Fruit fly (Drosophila melanogaster) whole organism, embryonic: ENCODE results near the gene mRpL16.
A peak's percentile ranks its signal among the peaks of the same experiment; 100 is the strongest.

Experiments used
- Bdp1 ChIP-seq: fragments of 200-800 bp; sonication (Bioruptor generic); optimal IDR thresholded peaks from 3 replicates; lab custom pipeline; 2016; ENCODE audit warnings: missing biosample characterization, missing genetic modification characterization
- CG10209 ChIP-seq: fragments of 200-800 bp; sonication (Bioruptor generic); optimal IDR thresholded peaks from 3 replicates; lab custom pipeline; 2017; ENCODE audit warnings: missing biosample characterization, mild to moderate bottlenecking, missing genetic modification characterization, missing genetic modification reagents
- CG10274 ChIP-seq: fragments of 200-800 bp; sonication (Bioruptor generic); optimal IDR thresholded peaks from 3 replicates; lab custom pipeline; 2017; ENCODE audit warnings: missing biosample characterization, mild to moderate bottlenecking, missing genetic modification characterization
- CG10366 ChIP-seq: fragments of 200-800 bp; sonication (Bioruptor generic); IDR thresholded peaks from 2 replicates; pipeline ENCODE4 v1.3.6; 2022; ENCODE audit warnings: missing biosample characterization, missing genetic modification characterization
- CG11696 ChIP-seq: fragments of 200-800 bp; sonication (Bioruptor generic); IDR thresholded peaks from 2 replicates; pipeline ENCODE4 v1.3.6; 2022; ENCODE audit warnings: missing biosample characterization, missing genetic modification characterization
- CG12659 ChIP-seq: fragments of 200-800 bp; sonication (Bioruptor generic); optimal IDR thresholded peaks from 3 replicates; lab custom pipeline; 2017; ENCODE audit warnings: mild to moderate bottlenecking, missing biosample characterization, missing genetic modification reagents, missing genetic modification characterization
- CG12942 ChIP-seq: fragments of 200-800 bp; sonication (Bioruptor generic); optimal IDR thresholded peaks from 3 replicates; lab custom pipeline; 2016; ENCODE audit warnings: missing biosample characterization, missing genetic modification characterization
- CG13624 ChIP-seq: fragments of 200-800 bp; sonication (Bioruptor generic); optimal IDR thresholded peaks from 2 replicates; lab custom pipeline; 2016; ENCODE audit warnings: missing biosample characterization, missing genetic modification characterization
- CG1529 ChIP-seq: fragments of 200-800 bp; sonication (Bioruptor generic); optimal IDR thresholded peaks from 3 replicates; lab custom pipeline; 2018; ENCODE audit warnings: missing biosample characterization, missing genetic modification characterization
- CG15514 ChIP-seq: fragments of 200-800 bp; sonication (Bioruptor generic); optimal IDR thresholded peaks from 3 replicates; lab custom pipeline; 2017; ENCODE audit warnings: missing biosample characterization, missing genetic modification characterization, mild to moderate bottlenecking, moderate library complexity, missing genetic modification reagents
- CG15696 ChIP-seq: fragments of 200-800 bp; sonication (Bioruptor generic); optimal IDR thresholded peaks from 2 replicates; lab custom pipeline; 2019; ENCODE audit warnings: missing biosample characterization, mild to moderate bottlenecking, missing genetic modification characterization, moderate library complexity
- CG17385 ChIP-seq: fragments of 200-800 bp; sonication (Bioruptor generic); optimal IDR thresholded peaks from 3 replicates; lab custom pipeline; 2018; ENCODE audit warnings: missing biosample characterization, mild to moderate bottlenecking, missing genetic modification characterization
- CG17568 ChIP-seq: fragments of 200-800 bp; sonication (Bioruptor generic); optimal IDR thresholded peaks from 2 replicates; lab custom pipeline; 2018; ENCODE audit warnings: missing biosample characterization, mild to moderate bottlenecking, missing genetic modification characterization, moderate library complexity
- CG18599 ChIP-seq: fragments of 200-800 bp; sonication (Bioruptor generic); optimal IDR thresholded peaks from 3 replicates; lab custom pipeline; 2017; ENCODE audit warnings: missing biosample characterization, missing genetic modification characterization, mild to moderate bottlenecking, moderate library complexity, missing genetic modification reagents
- CG30403 ChIP-seq: fragments of 200-800 bp; sonication (Bioruptor generic); optimal IDR thresholded peaks from 3 replicates; lab custom pipeline; 2016; ENCODE audit warnings: missing biosample characterization, missing genetic modification characterization
- CG30431 ChIP-seq: fragments of 200-800 bp; sonication (Bioruptor generic); optimal IDR thresholded peaks from 2 replicates; lab custom pipeline; 2017; ENCODE audit warnings: missing biosample characterization, missing genetic modification characterization
- CG34422 ChIP-seq: fragments of 200-800 bp; sonication (Bioruptor generic); IDR thresholded peaks from 3 replicates; pipeline ENCODE4 v1.3.6; 2022; ENCODE audit warnings: missing biosample characterization, missing genetic modification characterization
- CG4854 ChIP-seq: fragments of 200-800 bp; sonication (Bioruptor generic); optimal IDR thresholded peaks from 2 replicates; lab custom pipeline; 2016; ENCODE audit warnings: missing biosample characterization, missing genetic modification characterization, inconsistent platforms
- CG6272 ChIP-seq: fragments of 200-800 bp; sonication (Bioruptor generic); IDR thresholded peaks from 2 replicates; pipeline ENCODE4 v1.3.6; 2022; ENCODE audit warnings: missing biosample characterization, missing genetic modification characterization
- CG9817 ChIP-seq: fragments of 200-800 bp; sonication (Bioruptor generic); optimal IDR thresholded peaks from 2 replicates; lab custom pipeline; 2018; ENCODE audit warnings: missing biosample characterization, mild to moderate bottlenecking, missing genetic modification characterization, moderate library complexity
- Dip2 ChIP-seq: fragments of 200-800 bp; sonication (Bioruptor generic); IDR thresholded peaks from 2 replicates; pipeline ENCODE4 v1.3.6; 2022; ENCODE audit warnings: missing biosample characterization, missing genetic modification characterization
- H15 ChIP-seq: fragments of 200-800 bp; sonication (Bioruptor generic); IDR thresholded peaks from 3 replicates; pipeline ENCODE4 v1.3.6; 2022; ENCODE audit warnings: missing biosample characterization, missing genetic modification characterization
- HLH3B ChIP-seq: fragments of 200-800 bp; sonication (Bioruptor generic); IDR thresholded peaks from 2 replicates; pipeline ENCODE4 v1.3.6; 2022; ENCODE audit warnings: missing biosample characterization, missing genetic modification characterization
- Hey ChIP-seq: fragments of 200-800 bp; sonication (Bioruptor generic); optimal IDR thresholded peaks from 3 replicates; lab custom pipeline; 2018; ENCODE audit warnings: missing biosample characterization, mild to moderate bottlenecking, missing genetic modification characterization
- HmgD ChIP-seq: fragments of 200-800 bp; sonication (Bioruptor generic); optimal IDR thresholded peaks from 3 replicates; lab custom pipeline; 2016; ENCODE audit warnings: missing biosample characterization, missing genetic modification characterization
- Lim3 ChIP-seq: fragments of 200-800 bp; sonication (Bioruptor generic); IDR thresholded peaks from 2 replicates; pipeline ENCODE4 v1.3.6; 2022; ENCODE audit warnings: missing biosample characterization, missing genetic modification characterization
- Meics ChIP-seq: fragments of 200-800 bp; sonication (Bioruptor generic); optimal IDR thresholded peaks from 2 replicates; lab custom pipeline; 2017; ENCODE audit warnings: missing biosample characterization, mild to moderate bottlenecking, missing genetic modification characterization
- Sin3A ChIP-seq: fragments of >200 bp; optimal IDR thresholded peaks from 2 replicates; lab custom pipeline; 2018
- Sry-β ChIP-seq: fragments of 200-800 bp; sonication (Bioruptor generic); optimal IDR thresholded peaks from 2 replicates; lab custom pipeline; 2018; ENCODE audit warnings: missing biosample characterization, mild to moderate bottlenecking, missing genetic modification characterization, moderate library complexity
- ap ChIP-seq: fragments of 200-800 bp; sonication (Bioruptor generic); IDR thresholded peaks from 2 replicates; pipeline ENCODE4 v1.3.6; 2022; ENCODE audit warnings: missing biosample characterization, missing genetic modification characterization
- bcd ChIP-seq: fragments of 200-800 bp; sonication (Bioruptor generic); optimal IDR thresholded peaks from 2 replicates; lab custom pipeline; 2017; ENCODE audit warnings: missing biosample characterization, mild to moderate bottlenecking, missing genetic modification characterization
- br ChIP-seq: fragments of >200 bp; optimal IDR thresholded peaks from 2 replicates; lab custom pipeline; 2017
- cad ChIP-seq: fragments of >200 bp; optimal IDR thresholded peaks from 2 replicates; lab custom pipeline; 2017; ENCODE audit warnings: missing biosample characterization, missing genetic modification characterization
- ci ChIP-seq: fragments of 200-800 bp; sonication (Bioruptor generic); IDR thresholded peaks from 3 replicates; pipeline ENCODE4 v1.3.6; 2022; ENCODE audit warnings: missing biosample characterization, missing genetic modification characterization
- da ChIP-seq: fragments of 200-800 bp; sonication (Bioruptor generic); optimal IDR thresholded peaks from 2 replicates; lab custom pipeline; 2016; ENCODE audit warnings: missing biosample characterization, missing genetic modification characterization
- danr ChIP-seq: fragments of 200-800 bp; sonication (Bioruptor generic); IDR thresholded peaks from 2 replicates; pipeline ENCODE4 v1.3.6; 2022; ENCODE audit warnings: missing biosample characterization, missing genetic modification characterization
- dati ChIP-seq: fragments of 200-800 bp; sonication (Bioruptor generic); IDR thresholded peaks from 2 replicates; pipeline ENCODE4 v1.3.6; 2022; ENCODE audit warnings: missing biosample characterization, missing genetic modification characterization
- gem ChIP-seq: fragments of 200-800 bp; sonication (Bioruptor generic); optimal IDR thresholded peaks from 2 replicates; lab custom pipeline; 2019; ENCODE audit warnings: missing biosample characterization, mild to moderate bottlenecking, missing genetic modification characterization, moderate library complexity
- ham ChIP-seq: fragments of 200-800 bp; sonication (Bioruptor generic); IDR thresholded peaks from 2 replicates; pipeline ENCODE4 v1.3.6; 2022; ENCODE audit warnings: missing biosample characterization, missing genetic modification characterization
- her ChIP-seq: fragments of 200-800 bp; sonication (Bioruptor generic); optimal IDR thresholded peaks from 2 replicates; lab custom pipeline; 2016; ENCODE audit warnings: missing biosample characterization, missing genetic modification characterization
- jigr1 ChIP-seq: fragments of 200-800 bp; sonication (Bioruptor generic); IDR thresholded peaks from 3 replicates; pipeline ENCODE4 v1.3.6; 2022; ENCODE audit warnings: missing biosample characterization, missing genetic modification characterization
- knrl ChIP-seq: fragments of 200-800 bp; sonication (Bioruptor generic); IDR thresholded peaks from 3 replicates; pipeline ENCODE4 v1.3.6; 2022; ENCODE audit warnings: missing biosample characterization, missing genetic modification characterization; ENCODE audit not compliant: partially characterized antibody
- lola ChIP-seq, 3 experiments: fragments of >200 bp in 2 of 3; fragments of 200-800 bp in 1 of 3; sonication (Bioruptor generic) in 1 of 3; optimal IDR thresholded peaks; 2 replicates each; lab custom pipeline; 2017 to 2019; ENCODE audit warnings: missing biosample characterization in 3 of 3, missing genetic modification characterization in 3 of 3, mild to moderate bottlenecking in 1 of 3, moderate library complexity in 1 of 3
- oc ChIP-seq: fragments of 200-800 bp; sonication (Bioruptor generic); optimal IDR thresholded peaks from 2 replicates; lab custom pipeline; 2018; ENCODE audit warnings: missing biosample characterization, mild to moderate bottlenecking, missing genetic modification characterization, moderate library complexity
- psq ChIP-seq: fragments of 200-800 bp; sonication (Bioruptor generic); optimal IDR thresholded peaks from 2 replicates; lab custom pipeline; 2017; ENCODE audit warnings: missing biosample characterization, missing genetic modification characterization
- ro ChIP-seq: fragments of 200-800 bp; sonication (Bioruptor generic); IDR thresholded peaks from 2 replicates; pipeline ENCODE4 v1.3.6; 2022; ENCODE audit warnings: missing biosample characterization, missing genetic modification characterization
- stc ChIP-seq: fragments of 200-800 bp; sonication (Bioruptor generic); IDR thresholded peaks from 2 replicates; pipeline ENCODE4 v1.3.6; 2022; ENCODE audit warnings: missing biosample characterization, missing genetic modification characterization
- tup ChIP-seq: fragments of 200-800 bp; sonication (Bioruptor generic); optimal IDR thresholded peaks from 2 replicates; lab custom pipeline; 2016; ENCODE audit warnings: missing biosample characterization, mild to moderate bottlenecking, missing genetic modification characterization, moderate library complexity

mRpL16 gene

dm6 chrX:1879606-1880110 lies 10.4 kb upstream of the mRpL16 start, which contains the start of gene CG14818 (continued):
- TF ChIP-seq ci (GFP tag; lab: Robert Waterston, UW) (peak; percentile 81), CG10366 (GFP tag; lab: Robert Waterston, UW) (peak; percentile 46), stc (GFP tag; lab: Robert Waterston, UW) (0 out of 2 replicates have a peak, but pooled peaks have one; percentile 29), CG4854 (no peak), CG10209 (peak; percentile 56), CG12659 (GFP tag; lab: Kevin White, UChicago) (peak; percentile 49), CG13624 (GFP tag; lab: Kevin White, UChicago) (peak; percentile 47), Sin3A (lab: Kevin White, UChicago) (no peak), Hey (tag; lab: Kevin White, UChicago) (no peak), ap (GFP tag; lab: Robert Waterston, UW) (0 out of 2 replicates have a peak, but pooled peaks have one; percentile 9), Meics (GFP tag; lab: Kevin White, UChicago) (peak; percentile 52), CG11696 (GFP tag; lab: Robert Waterston, UW) (no peak), CG30403 (GFP tag; lab: Kevin White, UChicago) (peak; percentile 53), CG12942 (peak; percentile 36), jigr1 (GFP tag; lab: Robert Waterston, UW) (no peak), gem (tag; lab: Kevin White, UChicago) (peak; percentile 68), HLH3B (peak; percentile 66), CG17385 (peak; percentile 53), br (lab: Kevin White, UChicago) (no peak), CG18599 (GFP tag; lab: Kevin White, UChicago) (peak; percentile 67), her (GFP tag; lab: Kevin White, UChicago) (peak; percentile 36), oc (tag; lab: Kevin White, UChicago) (no peak), H15 (GFP tag; lab: Robert Waterston, UW) (no peak; the same call in 2 of the 3 replicates), CG30431 (GFP tag; lab: Kevin White, UChicago) (peak; percentile 12), cad (GFP tag; lab: Kevin White, UChicago) (no peak), Dip2 (GFP tag; lab: Robert Waterston, UW) (no peak), CG34422 (GFP tag; lab: Robert Waterston, UW) (peak; percentile 48; the same call in 1 of the 3 replicates), CG17568 (GFP tag; lab: Kevin White, UChicago) (no peak), knrl (GFP tag; lab: Robert Waterston, UW) (peak; percentile 89), dati (GFP tag; lab: Robert Waterston, UW) (no peak), tup (GFP tag; lab: Kevin White, UChicago) (no peak), Sry-β (GFP tag; lab: Kevin White, UChicago) (peak; percentile 24), danr (peak; percentile 38; the same call in 1 of the 2 replicates), CG1529 (no peak), CG9817 (tag; lab: Kevin White, UChicago) (peak; percentile 78), Lim3 (no peak), ro (GFP tag; lab: Robert Waterston, UW) (no peak), CG15514 (GFP tag; lab: Kevin White, UChicago) (peak; percentile 55), Bdp1 (GFP tag; lab: Kevin White, UChicago) (peak; percentile 47), psq (GFP tag; lab: Kevin White, UChicago) (no peak), lola (GFP tag; optimal IDR thresholded peaks at IDR 0.05; lab: Kevin White, UChicago) (peak in 1 of 3 experiments; percentile 46), CG15696 (tag; lab: Kevin White, UChicago) (peak; percentile 61), da (GFP tag; lab: Kevin White, UChicago) (no peak), CG6272 (GFP tag; lab: Robert Waterston, UW) (peak; percentile 50), HmgD (GFP tag; lab: Kevin White, UChicago) (no peak), CG10274 (GFP tag; lab: Kevin White, UChicago) (no peak), bcd (GFP tag; lab: Kevin White, UChicago) (peak; percentile 48), ham (GFP tag; lab: Robert Waterston, UW) (no peak)
